Worm (Caenorhabditis elegans): ENCODE measurements around the gene sri-48.
"Not testable (repeated sequence)": the region's sequence is repeated elsewhere in the genome, so short reads cannot be mapped to it uniquely, and the experiment has no call there.

sri-48 gene

DNA sequence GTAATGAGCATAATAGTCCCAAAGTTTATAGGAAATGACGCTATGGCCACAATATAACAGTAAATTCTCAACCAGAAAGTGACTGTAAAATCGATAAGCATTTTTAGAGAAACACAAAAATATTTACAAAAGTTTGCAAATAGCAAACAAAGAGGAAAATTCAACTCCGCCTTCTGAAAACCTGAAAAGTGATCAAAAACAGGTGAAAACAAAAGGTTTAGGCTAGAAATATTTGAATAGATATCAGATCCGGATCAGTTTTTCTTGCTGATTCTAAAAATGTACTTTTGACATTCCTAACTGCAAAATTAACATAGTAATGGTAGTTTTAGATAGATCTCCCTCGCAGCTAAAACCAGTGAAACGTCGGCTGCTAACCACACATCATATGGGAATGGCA is 2.1 kb downstream of the sri-48 start, which contains the start of gene sri-51:
sri-51 (minus strand) TSS at position 101 of the 400 bp plus-strand sequence.
- TF ChIP-seq R02D3.7 (tag; optimal IDR thresholded peaks at IDR 0.05) (no peak), nhr-11 (tag; optimal IDR thresholded peaks at IDR 0.05) (no peak), mdl-1 (tag; optimal IDR thresholded peaks at IDR 0.05) (no peak), ceh-82 (tag; optimal IDR thresholded peaks at IDR 0.05) (no peak), sem-4 (tag; optimal IDR thresholded peaks at IDR 0.05) (no peak), nhr-21 (tag; optimal IDR thresholded peaks at IDR 0.05) (no peak), gmeb-1 (tag; optimal IDR thresholded peaks at IDR 0.05) (no peak), nhr-12 (tag; optimal IDR thresholded peaks at IDR 0.05) (no peak), peb-1 (tag; optimal IDR thresholded peaks at IDR 0.05) (no peak), elt-3 (tag; optimal IDR thresholded peaks at IDR 0.05) (no peak)

DNA sequence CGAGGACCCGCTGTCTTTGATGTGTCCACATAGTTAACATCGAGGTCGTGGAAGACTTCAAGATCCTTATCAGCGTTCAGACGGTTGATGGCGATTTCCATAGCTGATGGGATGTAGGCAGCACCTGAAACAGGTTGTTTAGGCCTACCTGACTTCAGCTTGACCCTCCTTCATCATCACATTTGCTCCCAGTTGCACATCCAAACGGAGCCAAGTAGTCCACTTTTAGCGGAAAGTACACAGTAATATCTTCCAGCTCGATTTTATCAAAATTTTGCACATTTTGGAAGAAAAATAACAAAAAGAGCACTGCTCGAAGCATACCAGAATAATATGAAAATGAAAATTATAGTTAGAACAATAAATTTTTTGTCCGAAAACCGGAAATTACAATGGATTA is 4.2 kb downstream of the sri-48 start, which contains the start of gene gcy-15:
gcy-15 (minus strand) TSS at position 101 of the 400 bp plus-strand sequence.
- TF ChIP-seq ztf-1 (GFP tag; conservative IDR thresholded peaks at IDR 0.05) (no peak), crh-2 (tag; optimal IDR thresholded peaks at IDR 0.05) (no peak), skn-1 (tag; optimal IDR thresholded peaks at IDR 0.05) (no peak), egl-27 (tag; optimal IDR thresholded peaks at IDR 0.05) (no peak), mab-5 (tag; optimal IDR thresholded peaks at IDR 0.05) (no peak), ceh-82 (tag; optimal IDR thresholded peaks at IDR 0.05) (no peak), snpc-4 (tag; optimal IDR thresholded peaks at IDR 0.05) (no peak), R02D3.7 (tag; optimal IDR thresholded peaks at IDR 0.05) (no peak), mbf-1 (tag; optimal IDR thresholded peaks at IDR 0.05) (no peak), sma-9 (GFP tag; optimal IDR thresholded peaks at IDR 0.05) (no peak), sma-9 (tag; optimal IDR thresholded peaks at IDR 0.05) (no peak), nhr-11 (tag; optimal IDR thresholded peaks at IDR 0.05) (no peak), lin-39 (tag; optimal IDR thresholded peaks at IDR 0.05) (no peak), ZK546.5 (tag; optimal IDR thresholded peaks at IDR 0.05) (no peak), nhr-12 (tag; optimal IDR thresholded peaks at IDR 0.05) (no peak), ztf-4 (tag; optimal IDR thresholded peaks at IDR 0.05) (no peak)

DNA sequence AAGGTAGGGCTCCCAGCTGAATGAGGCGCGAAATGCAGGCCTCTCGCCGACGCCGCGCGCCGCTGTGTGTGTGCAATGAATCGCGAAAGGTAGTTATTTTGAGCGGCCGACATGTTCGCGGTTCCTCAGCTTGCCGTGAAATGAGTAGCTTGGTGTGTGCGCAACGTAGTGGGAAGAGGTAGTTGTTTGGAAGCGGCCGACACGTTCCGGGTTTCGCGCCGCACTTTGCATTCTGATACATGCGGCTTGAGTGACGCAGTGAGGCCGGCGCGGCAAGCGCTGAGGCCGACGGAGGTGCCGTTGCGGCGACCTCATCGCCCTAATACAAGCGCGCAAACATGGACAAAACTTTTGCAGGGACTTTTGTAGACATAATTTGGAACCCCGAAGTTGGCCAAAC is 5.4 kb downstream of the sri-48 start:
- TF ChIP-seq ztf-4 (tag; optimal IDR thresholded peaks at IDR 0.05) (no peak), egl-27 (tag; optimal IDR thresholded peaks at IDR 0.05) (no peak), alr-1 (tag; optimal IDR thresholded peaks at IDR 0.05) (no peak)

- not testable (repeated sequence) for TF ChIP-seq nhr-10 (tag; optimal IDR thresholded peaks at IDR 0.05); unc-62 (GFP tag; optimal IDR thresholded peaks at IDR 0.05); peb-1 (tag; optimal IDR thresholded peaks at IDR 0.05)
Observed at ce11 chrII:3191544-3191943, 9.6 kb downstream of the sri-48 start, which contains the start of gene Y27F2A.9. TSS of gene Y27F2A.9 (minus strand) at chrII:3191644.

- not testable (repeated sequence) for TF ChIP-seq nhr-129, nhr-6, unc-39 (tag; optimal IDR thresholded peaks at IDR 0.05)
Observed at ce11 chrII:3189038-3189437, 12.1 kb downstream of the sri-48 start, which contains the start of gene Y27F2A.11. TSS of gene Y27F2A.11 (plus strand) at chrII:3189338.

DNA sequence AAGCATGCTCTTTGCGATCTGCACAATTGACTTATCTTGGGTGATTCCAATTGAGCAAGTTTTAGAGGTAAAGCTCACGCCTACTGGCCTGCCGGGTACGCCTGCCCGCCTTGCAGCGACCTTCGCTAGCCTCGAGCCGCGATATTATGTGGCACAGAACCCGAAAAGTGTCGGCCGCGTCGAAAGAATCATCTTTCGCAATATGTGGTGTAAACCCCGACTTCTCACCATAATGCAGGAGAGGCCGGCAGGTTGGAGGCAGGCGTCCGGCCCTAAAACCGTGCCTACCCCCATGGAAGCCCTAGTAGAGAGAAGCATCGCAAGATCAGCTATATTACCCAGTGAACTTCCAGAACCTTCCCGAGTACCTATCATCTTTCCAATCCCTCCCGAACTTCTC is 15.3 kb downstream of the sri-48 start:
- TF ChIP-seq skn-1 (tag; optimal IDR thresholded peaks at IDR 0.05) (no peak), lin-11 (tag; optimal IDR thresholded peaks at IDR 0.05) (no peak), ztf-1 (GFP tag; conservative IDR thresholded peaks at IDR 0.05) (no peak), nhr-10 (tag; optimal IDR thresholded peaks at IDR 0.05) (no peak), lin-13 (GFP tag; optimal IDR thresholded peaks at IDR 0.05) (no peak), aly-2 (tag; optimal IDR thresholded peaks at IDR 0.05) (no peak), sem-4 (tag; optimal IDR thresholded peaks at IDR 0.05) (no peak), alr-1 (tag; optimal IDR thresholded peaks at IDR 0.05) (no peak), mdl-1 (tag; optimal IDR thresholded peaks at IDR 0.05) (no peak), ZK546.5 (tag; optimal IDR thresholded peaks at IDR 0.05) (no peak), F13H6.1 (tag; optimal IDR thresholded peaks at IDR 0.05) (no peak), mab-5 (tag; optimal IDR thresholded peaks at IDR 0.05) (no peak), nhr-6 (tag; optimal IDR thresholded peaks at IDR 0.05) (no peak), crh-2 (tag; optimal IDR thresholded peaks at IDR 0.05) (no peak), unc-39 (tag; optimal IDR thresholded peaks at IDR 0.05) (no peak), fos-1 (tag; optimal IDR thresholded peaks at IDR 0.05) (no peak), dmd-4 (tag; optimal IDR thresholded peaks at IDR 0.05) (no peak), Y55F3AM.14 (GFP tag; optimal IDR thresholded peaks at IDR 0.05) (no peak), ztf-11 (tag; optimal IDR thresholded peaks at IDR 0.05) (no peak)
